Fruit fly (Drosophila melanogaster): ENCODE measurements around the gene CG8042.

DNA sequence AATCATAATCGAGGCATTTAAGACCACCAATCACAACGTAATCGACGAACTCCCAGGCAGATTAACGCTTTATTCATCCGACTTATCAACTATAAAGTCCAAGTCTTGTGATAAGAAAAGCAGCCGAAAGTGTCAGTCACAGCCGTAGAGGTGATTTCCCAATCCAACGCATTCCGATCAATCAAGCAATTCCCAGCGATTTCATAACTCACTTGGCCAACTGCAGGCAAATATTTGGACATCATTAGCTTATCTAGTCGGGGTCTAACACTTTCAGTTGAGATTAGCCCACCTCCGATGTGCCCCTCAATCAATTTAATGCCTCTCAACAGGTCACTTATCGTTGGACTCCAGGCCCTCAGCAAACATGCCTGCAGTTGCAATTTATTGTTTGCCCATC is 11.8 kb downstream of the CG8042 start:
- TF ChIP-seq psq (optimal IDR thresholded peaks at IDR 0.05) (no peak), CG8478 (optimal IDR thresholded peaks at IDR 0.05) (no peak)
